Fruit fly (Drosophila melanogaster) whole organism, embryonic: ENCODE measurements around the gene CG7275.
A peak's percentile ranks its signal among the peaks of the same experiment; 100 is the strongest.

ENCODE experiments used
- B-H2 ChIP-seq: fragments of 200-800 bp; sonication (Bioruptor generic); optimal IDR thresholded peaks from 2 replicates; lab custom pipeline; 2018; ENCODE audit warnings: missing biosample characterization, mild to moderate bottlenecking, missing genetic modification characterization
- BtbVII ChIP-seq: fragments of 200-800 bp; sonication (Bioruptor generic); optimal IDR thresholded peaks from 3 replicates; lab custom pipeline; 2017; ENCODE audit warnings: missing biosample characterization, mild to moderate bottlenecking, missing genetic modification characterization
- CG12744 ChIP-seq: fragments of 200-800 bp; sonication (Bioruptor generic); optimal IDR thresholded peaks from 2 replicates; lab custom pipeline; 2016; ENCODE audit warnings: missing biosample characterization, missing genetic modification characterization
- CG14050 ChIP-seq: fragments of 200-800 bp; sonication (Bioruptor generic); IDR thresholded peaks from 3 replicates; pipeline ENCODE4 v1.3.6; 2022; ENCODE audit warnings: missing biosample characterization, missing genetic modification characterization
- CG15601 ChIP-seq: fragments of 200-800 bp; sonication (Bioruptor generic); optimal IDR thresholded peaks from 3 replicates; lab custom pipeline; 2019; ENCODE audit warnings: missing biosample characterization, mild to moderate bottlenecking, missing genetic modification characterization, moderate library complexity
- CG18011 ChIP-seq: fragments of 200-800 bp; sonication (Bioruptor generic); optimal IDR thresholded peaks from 2 replicates; lab custom pipeline; 2017; ENCODE audit warnings: missing biosample characterization, missing genetic modification characterization, mild to moderate bottlenecking, moderate library complexity, missing genotype
- CG18599 ChIP-seq: fragments of 200-800 bp; sonication (Bioruptor generic); optimal IDR thresholded peaks from 3 replicates; lab custom pipeline; 2017; ENCODE audit warnings: missing biosample characterization, missing genetic modification characterization, mild to moderate bottlenecking, moderate library complexity, missing genetic modification reagents
- CG2678 ChIP-seq: fragments of 200-800 bp; sonication (Bioruptor generic); optimal IDR thresholded peaks from 3 replicates; lab custom pipeline; 2019; ENCODE audit warnings: missing biosample characterization, mild to moderate bottlenecking, missing genetic modification characterization, moderate library complexity
- CG2712 ChIP-seq: fragments of 200-800 bp; optimal IDR thresholded peaks from 3 replicates; lab custom pipeline; 2019; ENCODE audit warnings: missing biosample characterization, mild to moderate bottlenecking, missing genetic modification characterization, moderate library complexity
- CG32767 ChIP-seq: fragments of 200-800 bp; sonication (Bioruptor generic); IDR thresholded peaks from 2 replicates; pipeline ENCODE4 v1.3.6; 2022; ENCODE audit warnings: missing biosample characterization, missing genetic modification characterization
- CG3407 ChIP-seq: fragments of 200-800 bp; sonication (Bioruptor generic); optimal IDR thresholded peaks from 2 replicates; lab custom pipeline; 2018; ENCODE audit warnings: missing biosample characterization, mild to moderate bottlenecking, missing genetic modification characterization
- CG34376 ChIP-seq: fragments of 200-800 bp; sonication (Bioruptor generic); optimal IDR thresholded peaks from 2 replicates; lab custom pipeline; 2018; ENCODE audit warnings: missing biosample characterization, mild to moderate bottlenecking, missing genetic modification characterization
- CG7786 ChIP-seq: fragments of 200-800 bp; sonication (Bioruptor generic); optimal IDR thresholded peaks from 2 replicates; lab custom pipeline; 2016; ENCODE audit warnings: missing biosample characterization, missing genetic modification characterization
- CG9437 ChIP-seq: fragments of 200-800 bp; sonication (Bioruptor generic); optimal IDR thresholded peaks from 2 replicates; lab custom pipeline; 2018; ENCODE audit warnings: missing biosample characterization, mild to moderate bottlenecking, missing genetic modification characterization
- D19A ChIP-seq: fragments of 200-800 bp; optimal IDR thresholded peaks from 3 replicates; lab custom pipeline; 2019; ENCODE audit warnings: missing biosample characterization, mild to moderate bottlenecking, missing genetic modification characterization, moderate library complexity
- Meics ChIP-seq: fragments of 200-800 bp; sonication (Bioruptor generic); optimal IDR thresholded peaks from 2 replicates; lab custom pipeline; 2017; ENCODE audit warnings: missing biosample characterization, mild to moderate bottlenecking, missing genetic modification characterization
- Oaz ChIP-seq: fragments of 200-800 bp; sonication (Bioruptor generic); IDR thresholded peaks from 2 replicates; pipeline ENCODE4 v1.3.6; 2022; ENCODE audit warnings: missing biosample characterization, missing genetic modification characterization
- Sin3A ChIP-seq: fragments of >200 bp; optimal IDR thresholded peaks from 2 replicates; lab custom pipeline; 2018
- Sox102F ChIP-seq: fragments of 200-800 bp; sonication (Bioruptor generic); optimal IDR thresholded peaks from 2 replicates; lab custom pipeline; 2018; ENCODE audit warnings: missing biosample characterization, mild to moderate bottlenecking, missing genetic modification characterization, moderate library complexity
- al ChIP-seq: fragments of 200-800 bp; sonication (Bioruptor generic); IDR thresholded peaks from 2 replicates; pipeline ENCODE4 v1.3.6; 2022; ENCODE audit warnings: missing biosample characterization, missing genetic modification characterization
- ash1 ChIP-seq: fragments of 200-800 bp; sonication (Bioruptor generic); optimal IDR thresholded peaks from 2 replicates; lab custom pipeline; 2018; ENCODE audit warnings: missing biosample characterization, mild to moderate bottlenecking, missing genetic modification characterization
- bigmax ChIP-seq: fragments of 200-800 bp; sonication (Bioruptor generic); optimal IDR thresholded peaks from 2 replicates; lab custom pipeline; 2018; ENCODE audit warnings: missing biosample characterization, mild to moderate bottlenecking, missing genetic modification characterization
- ci ChIP-seq: fragments of 200-800 bp; sonication (Bioruptor generic); IDR thresholded peaks from 3 replicates; pipeline ENCODE4 v1.3.6; 2022; ENCODE audit warnings: missing biosample characterization, missing genetic modification characterization
- cwo ChIP-seq: fragments of 200-800 bp; sonication (Bioruptor generic); optimal IDR thresholded peaks from 3 replicates; lab custom pipeline; 2017; ENCODE audit warnings: missing biosample characterization, missing genetic modification characterization, mild to moderate bottlenecking, moderate library complexity, missing genetic modification reagents
- danr ChIP-seq: fragments of 200-800 bp; sonication (Bioruptor generic); IDR thresholded peaks from 2 replicates; pipeline ENCODE4 v1.3.6; 2022; ENCODE audit warnings: missing biosample characterization, missing genetic modification characterization
- exex ChIP-seq: fragments of 200-800 bp; sonication (Bioruptor generic); optimal IDR thresholded peaks from 4 replicates; lab custom pipeline; 2018; ENCODE audit warnings: missing biosample characterization, mild to moderate bottlenecking, missing genetic modification characterization, moderate library complexity
- fd3F ChIP-seq: fragments of 200-800 bp; sonication (Bioruptor generic); optimal IDR thresholded peaks from 2 replicates; lab custom pipeline; 2018; ENCODE audit warnings: missing biosample characterization, mild to moderate bottlenecking, missing genetic modification characterization, moderate library complexity
- fd64A ChIP-seq: fragments of 200-800 bp; sonication (Bioruptor generic); optimal IDR thresholded peaks from 3 replicates; lab custom pipeline; 2018; ENCODE audit warnings: missing biosample characterization, mild to moderate bottlenecking, missing genetic modification characterization
- grn ChIP-seq: fragments of 200-800 bp; sonication (Bioruptor generic); optimal IDR thresholded peaks from 3 replicates; lab custom pipeline; 2017; ENCODE audit warnings: missing biosample characterization, missing genetic modification characterization
- kay ChIP-seq: fragments of 200-800 bp; sonication (Bioruptor generic); optimal IDR thresholded peaks from 2 replicates; lab custom pipeline; 2016; ENCODE audit warnings: missing biosample characterization, missing genetic modification characterization
- lov ChIP-seq, 2 experiments: fragments of 200-800 bp in 1 of 2; fragments of >200 bp in 1 of 2; sonication (Bioruptor generic) in 1 of 2; IDR thresholded peaks in 1 of 2; optimal IDR thresholded peaks in 1 of 2; 2 replicates in 1 of 2; 3 replicates in 1 of 2; pipeline versions ENCODE4 v1.3.6 to Lab custom; 2017 to 2022; ENCODE audit warnings: missing biosample characterization in 1 of 2, missing genetic modification characterization in 1 of 2
- mld ChIP-seq: fragments of 200-800 bp; sonication (Bioruptor generic); IDR thresholded peaks from 3 replicates; pipeline ENCODE4 v1.3.6; 2022; ENCODE audit warnings: missing biosample characterization, missing genetic modification characterization; ENCODE audit not compliant: partially characterized antibody
- p53 ChIP-seq: fragments of 200-800 bp; sonication (Bioruptor generic); optimal IDR thresholded peaks from 2 replicates; lab custom pipeline; 2016; ENCODE audit warnings: missing biosample characterization, missing genetic modification characterization
- pzg ChIP-seq: fragments of 200-800 bp; sonication (Bioruptor generic); optimal IDR thresholded peaks from 3 replicates; lab custom pipeline; 2018; ENCODE audit warnings: missing biosample characterization, mild to moderate bottlenecking, missing genetic modification characterization, moderate library complexity
- salm ChIP-seq: fragments of 200-800 bp; sonication (Bioruptor generic); optimal IDR thresholded peaks from 2 replicates; lab custom pipeline; 2018; ENCODE audit warnings: missing biosample characterization, mild to moderate bottlenecking, missing genetic modification characterization
- sens ChIP-seq: fragments of 200-800 bp; sonication (Bioruptor generic); peaks from one replicate; lab custom pipeline; 2016; ENCODE audit warnings: missing biosample characterization, missing genetic modification characterization
- slbo ChIP-seq: fragments of 200-800 bp; sonication (Bioruptor generic); IDR thresholded peaks from 2 replicates; pipeline ENCODE4 v1.3.6; 2022; ENCODE audit warnings: missing biosample characterization, missing genetic modification characterization
- sna ChIP-seq: fragments of 200-800 bp; sonication (Bioruptor generic); IDR thresholded peaks from 2 replicates; pipeline ENCODE4 v1.3.6; 2022; ENCODE audit warnings: missing biosample characterization, missing genetic modification characterization; ENCODE audit not compliant: partially characterized antibody
- so ChIP-seq: fragments of 200-800 bp; sonication (Bioruptor generic); IDR thresholded peaks from 3 replicates; pipeline ENCODE4 v1.3.6; 2022; ENCODE audit warnings: missing biosample characterization, missing genetic modification characterization
- stc ChIP-seq: fragments of 200-800 bp; sonication (Bioruptor generic); IDR thresholded peaks from 2 replicates; pipeline ENCODE4 v1.3.6; 2022; ENCODE audit warnings: missing biosample characterization, missing genetic modification characterization
- sug ChIP-seq: fragments of 200-800 bp; optimal IDR thresholded peaks from 2 replicates; lab custom pipeline; 2019; ENCODE audit warnings: missing biosample characterization, mild to moderate bottlenecking, missing genetic modification characterization, moderate library complexity
- tio ChIP-seq: fragments of 200-800 bp; sonication (Bioruptor generic); optimal IDR thresholded peaks from 2 replicates; lab custom pipeline; 2017; ENCODE audit warnings: missing biosample characterization, missing genetic modification characterization, inconsistent platforms
- tup ChIP-seq: fragments of 200-800 bp; sonication (Bioruptor generic); optimal IDR thresholded peaks from 2 replicates; lab custom pipeline; 2016; ENCODE audit warnings: missing biosample characterization, mild to moderate bottlenecking, missing genetic modification characterization, moderate library complexity
- unpg ChIP-seq: fragments of 200-800 bp; sonication (Bioruptor generic); optimal IDR thresholded peaks from 3 replicates; lab custom pipeline; 2018; ENCODE audit warnings: missing biosample characterization, mild to moderate bottlenecking, missing genetic modification characterization, moderate library complexity

CG7275 gene

DNA sequence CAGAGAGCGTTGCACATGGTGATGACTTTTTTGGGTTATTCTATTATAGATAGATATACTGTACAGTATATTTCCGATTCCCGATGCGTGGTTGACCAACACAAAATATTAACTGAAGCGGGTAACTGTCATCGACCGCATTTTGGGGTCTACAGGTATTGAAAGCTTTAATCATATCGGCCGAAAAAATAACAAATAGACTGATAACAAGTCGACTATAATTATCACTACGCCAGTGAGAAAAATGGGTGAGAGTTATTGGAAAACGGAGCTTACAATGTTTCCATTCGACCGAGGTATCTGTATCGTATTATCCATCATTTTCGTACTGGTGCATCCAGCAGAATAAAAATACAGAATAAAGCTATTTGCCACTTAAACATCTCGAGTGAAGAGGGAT, 19.6 kb downstream of the CG7275 start (continued):
- no peak for TF ChIP-seq CG7786 (GFP tag; lab: Kevin White, UChicago)

dm6 chr3L:15519492-15519891, 20.7 kb downstream of the CG7275 start, which contains the start of gene mex1:
Gene mex1 (minus strand): TSS chr3L:15519592.
- TF ChIP-seq Meics (GFP tag; lab: Kevin White, UChicago), result peak; percentile 46
- TF ChIP-seq cwo (GFP tag; lab: Kevin White, UChicago), result peak; percentile 30
- peak; percentile 9 for TF ChIP-seq CG18599 (GFP tag; lab: Kevin White, UChicago)
- no peak for TF ChIP-seq danr

- no peak for TF ChIP-seq lov (optimal IDR thresholded peaks at IDR 0.05; lab: Kevin White, UChicago)
- no peak for TF ChIP-seq lov (GFP tag; IDR thresholded peaks at IDR 0.05; lab: Robert Waterston, UW)
- TF ChIP-seq D19A (tag; lab: Kevin White, UChicago), result no peak
- no peak for TF ChIP-seq Sin3A (lab: Kevin White, UChicago)
- peak; percentile 62 for TF ChIP-seq CG34376 (GFP tag; lab: Kevin White, UChicago)
- no peak for TF ChIP-seq ci
- peak; percentile 66 for TF ChIP-seq CG2678 (tag; lab: Kevin White, UChicago)
- peak; percentile 74 for TF ChIP-seq bigmax (GFP tag; lab: Kevin White, UChicago)
- TF ChIP-seq exex (tag; lab: Kevin White, UChicago), result peak; percentile 94
- TF ChIP-seq sens (GFP tag; lab: Kevin White, UChicago), result peak; percentile 57
- TF ChIP-seq CG12744 (GFP tag; lab: Kevin White, UChicago), result no peak
- TF ChIP-seq CG9437 (GFP tag; lab: Kevin White, UChicago), result no peak
- TF ChIP-seq sug (tag; lab: Kevin White, UChicago), result peak; percentile 54
- no peak for TF ChIP-seq CG32767 (GFP tag; lab: Robert Waterston, UW)
- peak; percentile 10 for TF ChIP-seq Meics (GFP tag; lab: Kevin White, UChicago)
- TF ChIP-seq fd64A (GFP tag; lab: Kevin White, UChicago), result no peak
- no peak for TF ChIP-seq ash1 (GFP tag; lab: Kevin White, UChicago)
- TF ChIP-seq slbo (GFP tag; lab: Robert Waterston, UW), result no peak
- TF ChIP-seq BtbVII (GFP tag; lab: Kevin White, UChicago), result peak; percentile 22
- TF ChIP-seq CG3407 (GFP tag; lab: Kevin White, UChicago), result no peak
Measured at dm6 chr3L:15519920-15520319, 21.2 kb downstream of the CG7275 start.

dm6 chr3L:15520320-15520719, 21.6 kb downstream of the CG7275 start, which contains the start of gene yellow-k:
Gene yellow-k (plus strand): TSS chr3L:15520620.
- TF ChIP-seq salm (tag; lab: Kevin White, UChicago) (no peak), fd3F (GFP tag; lab: Kevin White, UChicago) (no peak), p53 (no peak), sens (GFP tag; lab: Kevin White, UChicago) (no peak), so (GFP tag; lab: Robert Waterston, UW) (no peak), mld (GFP tag; lab: Robert Waterston, UW) (no peak), B-H2 (no peak), Sox102F (GFP tag; lab: Kevin White, UChicago) (no peak), grn (GFP tag; lab: Kevin White, UChicago) (no peak), kay (no peak), al (no peak)

dm6 chr3L:15523806-15524346, 25.1 kb downstream of the CG7275 start, which contains the start of gene CG7945:
Gene CG7945 (minus strand): TSS chr3L:15524137.
- no peak for TF ChIP-seq CG14050 (GFP tag; lab: Robert Waterston, UW)
- TF ChIP-seq pzg (GFP tag; lab: Kevin White, UChicago), result peak; percentile 93
- peak; percentile 53 for TF ChIP-seq CG15601 (tag; lab: Kevin White, UChicago)
- no peak for TF ChIP-seq CG18011
- no peak for TF ChIP-seq tup
- no peak for TF ChIP-seq unpg (GFP tag; lab: Kevin White, UChicago)
- TF ChIP-seq Oaz (GFP tag; lab: Robert Waterston, UW), result no peak
- TF ChIP-seq stc (GFP tag; lab: Robert Waterston, UW), result no peak
- peak; percentile 29 for TF ChIP-seq CG2712 (tag; lab: Kevin White, UChicago)
- no peak for TF ChIP-seq tio (GFP tag; lab: Kevin White, UChicago)
- TF ChIP-seq sna, result 0 out of 2 replicates have a peak, but pooled peaks have one; percentile 35
